Comparison of ENCODE assay signal across 8 worm cellular contexts in the genomic region with DNA sequence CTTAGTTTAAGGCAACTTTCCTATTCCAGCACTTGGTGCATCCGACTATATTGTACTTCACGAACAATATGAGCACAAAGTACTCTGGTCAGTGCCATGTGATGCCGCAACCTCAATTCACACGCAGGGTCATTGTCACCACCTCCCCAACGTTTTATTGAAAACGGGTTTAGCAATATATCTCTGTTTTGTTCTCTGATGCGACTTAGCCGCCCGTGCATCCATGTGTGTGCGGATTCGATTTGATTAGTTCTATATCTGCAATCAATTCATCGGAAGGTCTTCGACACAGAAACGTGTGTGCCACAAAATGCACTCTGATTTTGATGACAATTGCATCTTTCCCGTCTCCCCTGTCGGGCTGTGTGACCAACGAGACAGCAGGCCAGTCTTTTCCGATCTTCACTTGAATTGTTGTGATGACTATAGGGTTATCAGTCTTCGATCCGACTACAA.
TF ChIP-seq lines count a peak whose summit lies in the region.

No protein-coding gene starts in this region.

TF ChIP-seq in whole organism, L1 larva, 84 proteins besides CTCF, POLR2A, EP300 and RAD21 (continues in another document):
- peak; percentile 17 for TF ChIP-seq nhr-11 (tag; optimal IDR thresholded peaks at IDR 0.05; lab: Kevin White, UChicago)
- no peak for TF ChIP-seq unc-30 (tag; optimal IDR thresholded peaks at IDR 0.05; lab: Kevin White, UChicago)
- TF ChIP-seq nhr-20 (tag; optimal IDR thresholded peaks at IDR 0.05; lab: Kevin White, UChicago), result peak; percentile 96
- TF ChIP-seq pag-3 (tag; optimal IDR thresholded peaks at IDR 0.05; lab: Kevin White, UChicago; ENCODE audit: borderline replicate concordance, insufficient read depth), result no peak
- TF ChIP-seq vab-15 (tag; optimal IDR thresholded peaks at IDR 0.05; lab: Kevin White, UChicago), result no peak
- TF ChIP-seq nhr-71 (tag; optimal IDR thresholded peaks at IDR 0.05; lab: Kevin White, UChicago), result peak; percentile 81
- no peak for TF ChIP-seq ceh-88 (GFP tag; IDR thresholded peaks at IDR 0.05; lab: Robert Waterston, UW)
- no peak for TF ChIP-seq mab-9 (GFP tag; IDR thresholded peaks at IDR 0.05; lab: Robert Waterston, UW)
- peak; percentile 18 for TF ChIP-seq skn-1 (tag; optimal IDR thresholded peaks at IDR 0.05; lab: Kevin White, UChicago)
- TF ChIP-seq nhr-84 (tag; optimal IDR thresholded peaks at IDR 0.05; lab: Kevin White, UChicago), result no peak
- no peak for TF ChIP-seq nhr-12 (tag; optimal IDR thresholded peaks at IDR 0.05; lab: Kevin White, UChicago)

TF ChIP-seq in whole organism, L2 larva, 48 proteins besides CTCF, POLR2A, EP300 and RAD21 (continues in another document):
- TF ChIP-seq sma-3 (GFP tag; optimal IDR thresholded peaks at IDR 0.05; lab: Kevin White, UChicago) (peak; percentile 26), Y55F3AM.14 (GFP tag; optimal IDR thresholded peaks at IDR 0.05; lab: Kevin White, UChicago) (no peak), F13H6.1 (tag; optimal IDR thresholded peaks at IDR 0.05; lab: Kevin White, UChicago) (peak; percentile 16), ceh-82 (tag; optimal IDR thresholded peaks at IDR 0.05; lab: Kevin White, UChicago) (no peak), nhr-6 (tag; optimal IDR thresholded peaks at IDR 0.05; lab: Kevin White, UChicago) (no peak), nhr-129 (tag; optimal IDR thresholded peaks at IDR 0.05; lab: Kevin White, UChicago) (peak; percentile 74), nhr-21 (tag; optimal IDR thresholded peaks at IDR 0.05; lab: Kevin White, UChicago) (peak; percentile 28), sma-9 (GFP tag; optimal IDR thresholded peaks at IDR 0.05; lab: Kevin White, UChicago) (peak; percentile 86), sma-9 (tag; optimal IDR thresholded peaks at IDR 0.05; lab: Kevin White, UChicago) (peak; percentile 29), nhr-237 (tag; optimal IDR thresholded peaks at IDR 0.05; lab: Kevin White, UChicago) (no peak), lsy-2 (tag; optimal IDR thresholded peaks at IDR 0.05; lab: Kevin White, UChicago) (peak in 1 of 2 experiments; percentile 9)

TF ChIP-seq in whole organism, L3 larva, 47 proteins besides CTCF, POLR2A, EP300 and RAD21 (continues in another document):
- TF ChIP-seq pqm-1 (tag; optimal IDR thresholded peaks at IDR 0.05; lab: Kevin White, UChicago) (peak; percentile 2), hmg-11 (tag; optimal IDR thresholded peaks at IDR 0.05; lab: Kevin White, UChicago) (no peak), elt-1 (tag; optimal IDR thresholded peaks at IDR 0.05; lab: Kevin White, UChicago) (no peak), mml-1 (tag; optimal IDR thresholded peaks at IDR 0.05; lab: Kevin White, UChicago) (no peak), nhr-237 (tag; optimal IDR thresholded peaks at IDR 0.05; lab: Kevin White, UChicago) (no peak), nhr-43 (tag; optimal IDR thresholded peaks at IDR 0.05; lab: Kevin White, UChicago; ENCODE audit: poor library complexity, severe bottlenecking) (peak; percentile 61), eor-1 (tag; optimal IDR thresholded peaks at IDR 0.05; lab: Kevin White, UChicago) (no peak), skn-1 (tag; optimal IDR thresholded peaks at IDR 0.05; lab: Kevin White, UChicago) (no peak), fkh-2 (tag; optimal IDR thresholded peaks at IDR 0.05; lab: Kevin White, UChicago) (no peak), nhr-11 (tag; optimal IDR thresholded peaks at IDR 0.05; lab: Kevin White, UChicago) (no peak), ztf-11 (tag; optimal IDR thresholded peaks at IDR 0.05; lab: Kevin White, UChicago) (no peak)

TF ChIP-seq in whole organism, L4 larva, 104 proteins besides CTCF, POLR2A, EP300 and RAD21 (continues in another document):
- TF ChIP-seq spr-3 (GFP tag; optimal IDR thresholded peaks at IDR 0.05; lab: Kevin White, UChicago) (no peak), zfp-3 (GFP tag; conservative IDR thresholded peaks at IDR 0.05; lab: Robert Waterston, UW) (no peak), nhr-11 (tag; optimal IDR thresholded peaks at IDR 0.05; lab: Kevin White, UChicago) (no peak), unc-39 (tag; optimal IDR thresholded peaks at IDR 0.05; lab: Kevin White, UChicago) (no peak), dmd-6 (GFP tag; IDR thresholded peaks at IDR 0.05; lab: Robert Waterston, UW) (peak; percentile 46; the same call in 1 of the 2 replicates), nhr-102 (tag; optimal IDR thresholded peaks at IDR 0.05; lab: Kevin White, UChicago) (peak; percentile 17), egl-43 (GFP tag; IDR thresholded peaks at IDR 0.05; lab: Robert Waterston, UW) (peak; percentile 15; the same call in 1 of the 2 replicates), daf-16 (GFP tag; optimal IDR thresholded peaks at IDR 0.05; lab: Kevin White, UChicago) (no peak), daf-16 (tag; optimal IDR thresholded peaks at IDR 0.05; lab: Kevin White, UChicago) (peak; percentile 52), Y48G9A.11 (GFP tag; IDR thresholded peaks at IDR 0.05; lab: Robert Waterston, UW) (no peak), F49E8.2 (tag; optimal IDR thresholded peaks at IDR 0.05; lab: Kevin White, UChicago; ENCODE audit: borderline replicate concordance) (no peak)

TF ChIP-seq in whole organism, late embryonic, 69 proteins besides CTCF, POLR2A, EP300 and RAD21:
- TF ChIP-seq sox-4 (tag; optimal IDR thresholded peaks at IDR 0.05; lab: Kevin White, UChicago), result no peak
- TF ChIP-seq fkh-6 (tag; optimal IDR thresholded peaks at IDR 0.05; lab: Kevin White, UChicago), result no peak
- peak; percentile 54 for TF ChIP-seq unc-55 (GFP tag; optimal IDR thresholded peaks at IDR 0.05; lab: Kevin White, UChicago)
- no peak for TF ChIP-seq unc-3 (GFP tag; conservative IDR thresholded peaks at IDR 0.05; lab: Robert Waterston, UW)
- no peak for TF ChIP-seq unc-3 (tag; optimal IDR thresholded peaks at IDR 0.05; lab: Kevin White, UChicago)
- TF ChIP-seq fkh-10 (GFP tag; optimal IDR thresholded peaks at IDR 0.05; lab: Kevin White, UChicago), result no peak
- no peak for TF ChIP-seq ceh-22 (tag; optimal IDR thresholded peaks at IDR 0.05; lab: Kevin White, UChicago)
- no peak for TF ChIP-seq nfya-1 (tag; optimal IDR thresholded peaks at IDR 0.05; lab: Kevin White, UChicago)
- no peak for TF ChIP-seq ama-1 (optimal IDR thresholded peaks at IDR 0.05; lab: Kevin White, UChicago)

TF ChIP-seq in whole organism, midembryonic, 9 proteins besides CTCF, POLR2A, EP300 and RAD21:
- TF ChIP-seq flt-1 (GFP tag; IDR thresholded peaks at IDR 0.05; lab: Robert Waterston, UW), result 0 out of 2 replicates have a peak, but pooled peaks have one; percentile 20
- TF ChIP-seq klf-2 (GFP tag; conservative IDR thresholded peaks at IDR 0.05; lab: Robert Waterston, UW), result no peak

TF ChIP-seq in whole organism, mixed stage, embryonic, 35 proteins besides CTCF, POLR2A, EP300 and RAD21:
- TF ChIP-seq hlh-1 (tag; optimal IDR thresholded peaks at IDR 0.05; lab: Kevin White, UChicago) (peak; percentile 63), ztf-11 (tag; optimal IDR thresholded peaks at IDR 0.05; lab: Kevin White, UChicago) (no peak), elt-3 (tag; optimal IDR thresholded peaks at IDR 0.05; lab: Kevin White, UChicago) (peak; percentile 16), unc-120 (tag; optimal IDR thresholded peaks at IDR 0.05; lab: Kevin White, UChicago; ENCODE audit: poor library complexity, severe bottlenecking) (peak; percentile 71), mep-1 (tag; optimal IDR thresholded peaks at IDR 0.05; lab: Kevin White, UChicago) (no peak), unc-62 (GFP tag; optimal IDR thresholded peaks at IDR 0.05; lab: Kevin White, UChicago) (peak; percentile 66), flh-1 (GFP tag; optimal IDR thresholded peaks at IDR 0.05; lab: Kevin White, UChicago) (no peak)

TF ChIP-seq in whole organism, young adult, 124 proteins besides CTCF, POLR2A, EP300 and RAD21:
- TF ChIP-seq tbp1 (GFP tag; optimal IDR thresholded peaks at IDR 0.05; lab: Kevin White, UChicago) (no peak), ztf-3 (GFP tag; optimal IDR thresholded peaks at IDR 0.05; lab: Kevin White, UChicago) (peak; percentile 34), fkh-3 (tag; optimal IDR thresholded peaks at IDR 0.05; lab: Kevin White, UChicago) (no peak), T26A5.8 (tag; optimal IDR thresholded peaks at IDR 0.05; lab: Kevin White, UChicago) (no peak), cebp-1 (GFP tag; IDR thresholded peaks at IDR 0.05; lab: Robert Waterston, UW) (no peak), cebp-1 (tag; optimal IDR thresholded peaks at IDR 0.05; lab: Kevin White, UChicago) (no peak), pha-4 (tag; optimal IDR thresholded peaks at IDR 0.05; lab: Kevin White, UChicago) (no peak), D2030.7 (GFP tag; IDR thresholded peaks at IDR 0.05; lab: Robert Waterston, UW) (no peak), F52B5.7 (tag; optimal IDR thresholded peaks at IDR 0.05; lab: Kevin White, UChicago) (no peak), hsf-1 (GFP tag; IDR thresholded peaks at IDR 0.05; lab: Robert Waterston, UW) (no peak), B0035.1 (tag; optimal IDR thresholded peaks at IDR 0.05; lab: Kevin White, UChicago) (no peak), dox-1 (GFP tag; IDR thresholded peaks at IDR 0.05; lab: Robert Waterston, UW) (no peak), pbrm-1 (GFP tag; IDR thresholded peaks at IDR 0.05; lab: Robert Waterston, UW) (peak; percentile 34; the same call in 1 of the 2 replicates), gei-17 (GFP tag; optimal IDR thresholded peaks at IDR 0.05; lab: Kevin White, UChicago) (no peak), ztf-22 (GFP tag; optimal IDR thresholded peaks at IDR 0.05; lab: Kevin White, UChicago) (peak; percentile 1)
